Fruit fly (Drosophila melanogaster) whole organism, embryonic: ENCODE data around the gene Ufsp2.
A peak's percentile ranks its signal among the peaks of the same experiment; 100 is the strongest.

Source experiments
- Adf1 ChIP-seq: fragments of 200-800 bp; sonication (Bioruptor generic); IDR thresholded peaks from 2 replicates; pipeline ENCODE4 v1.3.6; 2022; ENCODE audit warnings: missing biosample characterization, missing genetic modification characterization
- CG1024 ChIP-seq: fragments of 200-800 bp; sonication (Bioruptor generic); IDR thresholded peaks from 2 replicates; pipeline ENCODE4 v1.3.6; 2022; ENCODE audit warnings: missing biosample characterization, missing genetic modification characterization
- CG11560 ChIP-seq: fragments of 200-800 bp; sonication (Bioruptor generic); IDR thresholded peaks from 3 replicates; pipeline ENCODE4 v1.3.6; 2022; ENCODE audit warnings: missing biosample characterization, missing genetic modification characterization
- CG14860 ChIP-seq: fragments of 200-800 bp; sonication (Bioruptor generic); IDR thresholded peaks from 3 replicates; pipeline ENCODE4 v1.3.6; 2022; ENCODE audit warnings: missing biosample characterization, missing genetic modification characterization; ENCODE audit not compliant: partially characterized antibody
- CG15269 ChIP-seq: fragments of 200-800 bp; sonication (Bioruptor generic); optimal IDR thresholded peaks from 2 replicates; lab custom pipeline; 2018; ENCODE audit warnings: missing biosample characterization, mild to moderate bottlenecking, missing genetic modification characterization, moderate library complexity
- CG15601 ChIP-seq: fragments of 200-800 bp; sonication (Bioruptor generic); optimal IDR thresholded peaks from 3 replicates; lab custom pipeline; 2019; ENCODE audit warnings: missing biosample characterization, mild to moderate bottlenecking, missing genetic modification characterization, moderate library complexity
- CG17829 ChIP-seq: fragments of 200-800 bp; optimal IDR thresholded peaks from 2 replicates; lab custom pipeline; 2019; ENCODE audit warnings: missing biosample characterization, mild to moderate bottlenecking, missing genetic modification characterization, moderate library complexity
- CG18262 ChIP-seq: fragments of 200-800 bp; optimal IDR thresholded peaks from 3 replicates; lab custom pipeline; 2019; ENCODE audit warnings: missing biosample characterization, mild to moderate bottlenecking, missing genetic modification characterization, moderate library complexity
- CG31441 ChIP-seq: fragments of 200-800 bp; sonication (Bioruptor generic); IDR thresholded peaks from 2 replicates; pipeline ENCODE4 v1.3.6; 2022; ENCODE audit warnings: missing biosample characterization, missing genetic modification characterization
- CG34224 ChIP-seq: fragments of 200-800 bp; sonication (Bioruptor generic); IDR thresholded peaks from 3 replicates; pipeline ENCODE4 v1.3.6; 2022; ENCODE audit warnings: missing biosample characterization, missing genetic modification characterization; ENCODE audit not compliant: partially characterized antibody
- CG4617 ChIP-seq: fragments of 200-800 bp; sonication (Bioruptor generic); optimal IDR thresholded peaks from 3 replicates; lab custom pipeline; 2016; ENCODE audit warnings: missing biosample characterization, missing genetic modification characterization, borderline replicate concordance
- CG4854 ChIP-seq: fragments of 200-800 bp; sonication (Bioruptor generic); optimal IDR thresholded peaks from 2 replicates; lab custom pipeline; 2016; ENCODE audit warnings: missing biosample characterization, missing genetic modification characterization, inconsistent platforms
- CG6854 ChIP-seq: fragments of 200-800 bp; sonication (Bioruptor generic); optimal IDR thresholded peaks from 3 replicates; lab custom pipeline; 2017; ENCODE audit warnings: missing biosample characterization, mild to moderate bottlenecking, missing genetic modification characterization
- CG7786 ChIP-seq: fragments of 200-800 bp; sonication (Bioruptor generic); optimal IDR thresholded peaks from 2 replicates; lab custom pipeline; 2016; ENCODE audit warnings: missing biosample characterization, missing genetic modification characterization
- CG8089 ChIP-seq: fragments of 200-800 bp; sonication (Bioruptor generic); optimal IDR thresholded peaks from 3 replicates; lab custom pipeline; 2016; ENCODE audit warnings: missing biosample characterization, missing genetic modification characterization
- CG9876 ChIP-seq: fragments of 200-800 bp; sonication (Bioruptor generic); optimal IDR thresholded peaks from 2 replicates; lab custom pipeline; 2016; ENCODE audit warnings: missing biosample characterization, missing genetic modification characterization
- Gsc ChIP-seq: fragments of 200-800 bp; sonication (Bioruptor generic); IDR thresholded peaks from 2 replicates; pipeline ENCODE4 v1.3.6; 2022; ENCODE audit warnings: missing biosample characterization, missing genetic modification characterization
- Hmr ChIP-seq: fragments of 200-800 bp; sonication (Bioruptor generic); optimal IDR thresholded peaks from 3 replicates; lab custom pipeline; 2017; ENCODE audit warnings: mild to moderate bottlenecking, missing biosample characterization, missing genetic modification reagents, missing genetic modification characterization
- Opbp ChIP-seq: fragments of 200-800 bp; sonication (Bioruptor generic); IDR thresholded peaks from 3 replicates; pipeline ENCODE4 v1.3.6; 2022; ENCODE audit warnings: missing biosample characterization, missing genetic modification characterization; ENCODE audit not compliant: partially characterized antibody
- Rx ChIP-seq: fragments of 200-800 bp; sonication (Bioruptor generic); IDR thresholded peaks from 2 replicates; pipeline ENCODE4 v1.3.6; 2022; ENCODE audit warnings: missing biosample characterization, missing genetic modification characterization
- Scr ChIP-seq: fragments of 200-800 bp; sonication (Bioruptor generic); IDR thresholded peaks from 2 replicates; pipeline ENCODE4 v1.3.6; 2022; ENCODE audit warnings: missing biosample characterization, missing genetic modification characterization; ENCODE audit not compliant: partially characterized antibody
- Side ChIP-seq: fragments of 200-800 bp; sonication (Bioruptor generic); optimal IDR thresholded peaks from 2 replicates; lab custom pipeline; 2016; ENCODE audit warnings: missing biosample characterization, missing genetic modification characterization
- Sin3A ChIP-seq: fragments of >200 bp; optimal IDR thresholded peaks from 2 replicates; lab custom pipeline; 2018
- ara ChIP-seq: fragments of 200-800 bp; sonication (Bioruptor generic); IDR thresholded peaks from 2 replicates; pipeline ENCODE4 v1.3.6; 2022; ENCODE audit warnings: missing biosample characterization, missing genetic modification characterization
- ase ChIP-seq: fragments of 200-800 bp; sonication (Bioruptor generic); IDR thresholded peaks from 3 replicates; pipeline ENCODE4 v1.3.6; 2022; ENCODE audit warnings: missing biosample characterization, missing genetic modification characterization
- cg ChIP-seq: fragments of 200-800 bp; sonication (Bioruptor generic); optimal IDR thresholded peaks from 3 replicates; lab custom pipeline; 2019; ENCODE audit warnings: missing biosample characterization, mild to moderate bottlenecking, missing genetic modification characterization, moderate library complexity
- chinmo ChIP-seq: fragments of 200-800 bp; sonication (Bioruptor generic); IDR thresholded peaks from 4 replicates; pipeline ENCODE4 v1.3.6; 2022; ENCODE audit warnings: missing biosample characterization, missing genetic modification characterization; ENCODE audit not compliant: partially characterized antibody
- cwo ChIP-seq: fragments of 200-800 bp; sonication (Bioruptor generic); optimal IDR thresholded peaks from 3 replicates; lab custom pipeline; 2017; ENCODE audit warnings: missing biosample characterization, missing genetic modification characterization, mild to moderate bottlenecking, moderate library complexity, missing genetic modification reagents
- dm ChIP-seq: fragments of 200-800 bp; sonication (Bioruptor generic); optimal IDR thresholded peaks from 3 replicates; lab custom pipeline; 2016; ENCODE audit warnings: missing biosample characterization, missing genetic modification characterization
- dmrt99B ChIP-seq: fragments of 200-800 bp; sonication (Bioruptor generic); optimal IDR thresholded peaks from 2 replicates; lab custom pipeline; 2018; ENCODE audit warnings: missing biosample characterization, mild to moderate bottlenecking, missing genetic modification characterization, moderate library complexity
- lab ChIP-seq: fragments of 200-800 bp; sonication (Bioruptor generic); optimal IDR thresholded peaks from 3 replicates; lab custom pipeline; 2017; ENCODE audit warnings: missing biosample characterization, missing genetic modification characterization, mild to moderate bottlenecking, moderate library complexity, missing genetic modification reagents
- lbe ChIP-seq: fragments of 200-800 bp; sonication (Bioruptor generic); optimal IDR thresholded peaks from 2 replicates; lab custom pipeline; 2016; ENCODE audit warnings: missing biosample characterization, mild to moderate bottlenecking, missing genetic modification characterization
- lmd ChIP-seq: fragments of 200-800 bp; sonication (Bioruptor generic); IDR thresholded peaks from 2 replicates; pipeline ENCODE4 v1.3.6; 2022; ENCODE audit warnings: missing biosample characterization, missing genetic modification characterization
- lov ChIP-seq, 2 experiments: fragments of 200-800 bp in 1 of 2; fragments of >200 bp in 1 of 2; sonication (Bioruptor generic) in 1 of 2; IDR thresholded peaks in 1 of 2; optimal IDR thresholded peaks in 1 of 2; 2 replicates in 1 of 2; 3 replicates in 1 of 2; pipeline versions ENCODE4 v1.3.6 to Lab custom; 2017 to 2022; ENCODE audit warnings: missing biosample characterization in 1 of 2, missing genetic modification characterization in 1 of 2
- nerfin-1 ChIP-seq: fragments of 200-800 bp; sonication (Bioruptor generic); optimal IDR thresholded peaks from 3 replicates; lab custom pipeline; 2019; ENCODE audit warnings: missing biosample characterization, mild to moderate bottlenecking, missing genetic modification characterization, moderate library complexity
- nerfin-2 ChIP-seq: fragments of 200-800 bp; sonication (Bioruptor generic); IDR thresholded peaks from 2 replicates; pipeline ENCODE4 v1.3.6; 2022; ENCODE audit warnings: missing biosample characterization, missing genetic modification characterization; ENCODE audit not compliant: partially characterized antibody
- phol ChIP-seq: fragments of 200-800 bp; sonication (Bioruptor generic); optimal IDR thresholded peaks from 3 replicates; lab custom pipeline; 2018; ENCODE audit warnings: missing biosample characterization, mild to moderate bottlenecking, missing genetic modification characterization, moderate library complexity
- pros ChIP-seq: fragments of 200-800 bp; sonication (Bioruptor generic); optimal IDR thresholded peaks from 3 replicates; lab custom pipeline; 2019; ENCODE audit warnings: missing biosample characterization, mild to moderate bottlenecking, missing genetic modification characterization, moderate library complexity
- schlank ChIP-seq: fragments of 200-800 bp; sonication (Bioruptor generic); optimal IDR thresholded peaks from 2 replicates; lab custom pipeline; 2018; ENCODE audit warnings: missing biosample characterization, mild to moderate bottlenecking, missing genetic modification characterization
- sens ChIP-seq: fragments of 200-800 bp; sonication (Bioruptor generic); peaks from one replicate; lab custom pipeline; 2016; ENCODE audit warnings: missing biosample characterization, missing genetic modification characterization
- sqz ChIP-seq: fragments of 200-800 bp; sonication (Bioruptor generic); optimal IDR thresholded peaks from 3 replicates; lab custom pipeline; 2018; ENCODE audit warnings: missing biosample characterization, mild to moderate bottlenecking, missing genetic modification characterization
- tna ChIP-seq: fragments of 200-800 bp; sonication (Bioruptor generic); IDR thresholded peaks from 2 replicates; pipeline ENCODE4 v1.3.6; 2022; ENCODE audit warnings: missing biosample characterization, missing genetic modification characterization; ENCODE audit not compliant: partially characterized antibody
- toy ChIP-seq: fragments of 200-800 bp; sonication (Bioruptor generic); IDR thresholded peaks from 2 replicates; pipeline ENCODE4 v1.3.6; 2022; ENCODE audit warnings: missing biosample characterization, missing genetic modification characterization
- ttk ChIP-seq: fragments of 200-800 bp; sonication (Bioruptor generic); IDR thresholded peaks from 2 replicates; pipeline ENCODE4 v2.1.2; 2022; ENCODE audit warnings: missing biosample characterization, missing genetic modification characterization
- vfl ChIP-seq: fragments of 200-800 bp; sonication (Bioruptor generic); optimal IDR thresholded peaks from 2 replicates; lab custom pipeline; 2016; ENCODE audit warnings: missing biosample characterization, missing genetic modification characterization
- vvl ChIP-seq: fragments of 200-800 bp; sonication (Bioruptor generic); IDR thresholded peaks from 2 replicates; pipeline ENCODE4 v1.3.6; 2022; ENCODE audit warnings: missing biosample characterization, missing genetic modification characterization
- zf30C ChIP-seq: fragments of 200-800 bp; sonication (Bioruptor generic); optimal IDR thresholded peaks from 3 replicates; lab custom pipeline; 2018; ENCODE audit warnings: missing biosample characterization, mild to moderate bottlenecking, missing genetic modification characterization

The Ufsp2 gene

dm6 chr3L:15543467-15543866, 32.9 kb upstream of the Ufsp2 start (continued):
- TF ChIP-seq Scr (GFP tag; lab: Robert Waterston, UW) (no peak), nerfin-1 (tag; lab: Kevin White, UChicago) (no peak), zf30C (GFP tag; lab: Kevin White, UChicago) (no peak), toy (no peak), CG7786 (no peak), CG4617 (GFP tag; lab: Kevin White, UChicago) (no peak), chinmo (0 out of 4 replicates have a peak, but pooled peaks have one; percentile 5), cwo (GFP tag; lab: Kevin White, UChicago) (peak; percentile 62), tna (GFP tag; lab: Robert Waterston, UW) (no peak), CG8089 (no peak), vfl (GFP tag; lab: Kevin White, UChicago) (no peak), dm (GFP tag; lab: Kevin White, UChicago) (no peak), sens (GFP tag; lab: Kevin White, UChicago) (peak; percentile 16), sqz (GFP tag; lab: Kevin White, UChicago) (peak; percentile 62), dmrt99B (tag; lab: Kevin White, UChicago) (no peak), CG11560 (no peak), CG1024 (no peak), CG34224 (GFP tag; lab: Robert Waterston, UW) (no peak), Gsc (GFP tag; lab: Robert Waterston, UW) (no peak), pros (peak; percentile 93), vvl (GFP tag; lab: Robert Waterston, UW) (peak; percentile 91)

- TF ChIP-seq CG17829 (tag; lab: Kevin White, UChicago), result no peak
- no peak for TF ChIP-seq lov (optimal IDR thresholded peaks at IDR 0.05; lab: Kevin White, UChicago)
- TF ChIP-seq lov (GFP tag; IDR thresholded peaks at IDR 0.05; lab: Robert Waterston, UW), result 0 out of 3 replicates have a peak, but pooled peaks have one; percentile 32
- TF ChIP-seq lmd (GFP tag; lab: Robert Waterston, UW), result 0 out of 2 replicates have a peak, but pooled peaks have one; percentile 17
- no peak for TF ChIP-seq Sin3A (lab: Kevin White, UChicago)
- TF ChIP-seq lab (GFP tag; lab: Kevin White, UChicago), result peak; percentile 12
- TF ChIP-seq CG15269 (tag; lab: Kevin White, UChicago), result no peak
- TF ChIP-seq CG18262 (tag; lab: Kevin White, UChicago), result peak; percentile 41
- no peak for TF ChIP-seq CG14860 (GFP tag; lab: Robert Waterston, UW)
- TF ChIP-seq Rx (GFP tag; lab: Robert Waterston, UW), result no peak
- TF ChIP-seq vvl (GFP tag; lab: Robert Waterston, UW), result peak; percentile 12; the same call in 1 of the 2 replicates
- no peak for TF ChIP-seq Side (GFP tag; lab: Kevin White, UChicago)
- TF ChIP-seq ara (GFP tag; lab: Robert Waterston, UW), result peak; percentile 19; the same call in 1 of the 2 replicates
- no peak for TF ChIP-seq lbe (GFP tag; lab: Kevin White, UChicago)
- 0 out of 3 replicates have a peak, but pooled peaks have one; percentile 12 for TF ChIP-seq Opbp
- TF ChIP-seq CG31441 (GFP tag; lab: Robert Waterston, UW), result 0 out of 2 replicates have a peak, but pooled peaks have one; percentile 17
- peak; percentile 12 for TF ChIP-seq pros
- TF ChIP-seq ttk (GFP tag; lab: Robert Waterston, UW), result no peak
- TF ChIP-seq nerfin-2 (GFP tag; lab: Robert Waterston, UW), result no peak
- peak; percentile 23 for TF ChIP-seq phol (tag; lab: Kevin White, UChicago)
- no peak for TF ChIP-seq schlank (tag; lab: Kevin White, UChicago)
- no peak for TF ChIP-seq CG6854
- 0 out of 3 replicates have a peak, but pooled peaks have one; percentile 26 for TF ChIP-seq ase (GFP tag; lab: Robert Waterston, UW)
- no peak for TF ChIP-seq CG4854 (GFP tag; lab: Kevin White, UChicago)
- TF ChIP-seq CG9876 (GFP tag; lab: Kevin White, UChicago), result no peak
- TF ChIP-seq cg (GFP tag; lab: Kevin White, UChicago), result peak; percentile 88
- peak; percentile 6 for TF ChIP-seq CG15601 (tag; lab: Kevin White, UChicago)
- no peak for TF ChIP-seq Hmr (GFP tag; lab: Kevin White, UChicago)
- TF ChIP-seq Adf1 (GFP tag; lab: Robert Waterston, UW), result no peak
Observed at dm6 chr3L:15544455-15545415, 31.6 kb upstream of the Ufsp2 start.
